Worm (Caenorhabditis elegans) whole organism, midembryonic: ENCODE results near the gene C45G9.9.

ENCODE experiments used
- T22C8.4 ChIP-seq: fragments of 200-800 bp; sonication (Bioruptor generic); IDR thresholded peaks from 2 replicates; pipeline ENCODE4 v1.3.6; 2022; ENCODE audit warnings: missing genetic modification characterization, missing compliant biosample characterization
- cog-1 ChIP-seq: sonication (generic microtip); optimal IDR thresholded peaks from 2 replicates; lab custom pipeline; 2016; ENCODE audit warnings: missing genetic modification characterization, missing compliant biosample characterization
- flt-1 ChIP-seq: fragments of 200-800 bp; sonication (Bioruptor generic); IDR thresholded peaks from 2 replicates; pipeline ENCODE4 v1.3.6; 2022; ENCODE audit warnings: missing genetic modification characterization, missing compliant biosample characterization
- klf-2 ChIP-seq: fragments of 200-800 bp; sonication (Bioruptor generic); conservative IDR thresholded peaks from 2 replicates; pipeline ENCODE4 v1.3.6; 2022; ENCODE audit warnings: missing genetic modification reagents, missing genetic modification characterization, missing compliant biosample characterization
- med-1 ChIP-seq: sonication (generic microtip); optimal IDR thresholded peaks from 2 replicates; lab custom pipeline; 2017; ENCODE audit warnings: missing genetic modification characterization, mild to moderate bottlenecking, missing compliant biosample characterization, antibody characterized with exemption, missing genetic modification reagents; ENCODE audit not compliant: insufficient read depth
- ref-1 ChIP-seq: fragments of 200-800 bp; sonication (Bioruptor generic); conservative IDR thresholded peaks from 2 replicates; pipeline ENCODE4 v1.3.6; 2022; ENCODE audit warnings: missing genetic modification reagents, missing genetic modification characterization, missing compliant biosample characterization
- tab-1 ChIP-seq: fragments of 200-800 bp; sonication (Bioruptor generic); IDR thresholded peaks from 2 replicates; pipeline ENCODE4 v1.3.6; 2022; ENCODE audit warnings: missing genetic modification characterization, missing compliant biosample characterization
- ztf-23 ChIP-seq: fragments of 200-800 bp; sonication (Bioruptor generic); IDR thresholded peaks from 2 replicates; pipeline ENCODE4 v1.3.6; 2022; ENCODE audit warnings: missing genetic modification reagents, missing genetic modification characterization, missing compliant biosample characterization
- ztf-29 ChIP-seq: fragments of 200-800 bp; sonication (Bioruptor generic); IDR thresholded peaks from 2 replicates; pipeline ENCODE4 v1.3.6; 2022; ENCODE audit warnings: missing genetic modification reagents, missing genetic modification characterization, missing compliant biosample characterization

DNA sequence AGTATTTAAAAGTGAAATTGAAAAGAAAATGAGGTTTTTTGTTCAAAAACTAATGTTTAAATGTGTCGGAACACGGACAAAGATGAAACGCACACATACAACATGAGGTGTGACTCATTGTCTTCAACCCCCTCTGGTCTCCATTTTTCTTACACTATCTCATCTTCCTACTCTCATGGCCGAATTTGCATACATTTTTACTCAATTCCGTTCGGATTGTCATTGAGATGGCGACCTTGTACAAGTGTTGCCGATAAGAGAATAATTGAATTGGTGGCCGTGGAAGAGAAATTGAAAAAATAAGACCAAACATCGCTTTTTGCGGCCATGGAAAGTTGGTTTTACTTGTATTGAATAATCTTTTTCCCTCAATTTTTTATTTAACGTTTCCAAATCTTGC, 8.4 kb downstream of the C45G9.9 start, which contains the start of gene txbp-3:
- no peak for TF ChIP-seq T22C8.4 (GFP tag; lab: Robert Waterston, UW)
- no peak for TF ChIP-seq klf-2
- no peak for TF ChIP-seq ref-1
- peak; percentile 21 for TF ChIP-seq cog-1 (tag; lab: Kevin White, UChicago)
- TF ChIP-seq ztf-29 (GFP tag; lab: Robert Waterston, UW) = no peak
- no peak for TF ChIP-seq flt-1 (GFP tag; lab: Robert Waterston, UW)
- TF ChIP-seq tab-1 (GFP tag; lab: Robert Waterston, UW) = no peak
- no peak for TF ChIP-seq med-1
- TF ChIP-seq ztf-23 = peak; percentile 71
